Worm (Caenorhabditis elegans) whole organism, late embryonic: Measurements from ENCODE around the gene Y42A5A.3.

Experiments used
- ets-4 ChIP-seq: sonication (generic microtip); optimal IDR thresholded peaks from 2 replicates; lab custom pipeline; 2016; ENCODE audit warnings: missing genetic modification characterization, missing compliant biosample characterization
- fax-1 ChIP-seq: sonication (generic microtip); optimal IDR thresholded peaks from 2 replicates; lab custom pipeline; 2016; ENCODE audit warnings: missing genotype, missing genetic modification characterization, missing compliant biosample characterization
- hlh-8 ChIP-seq: sonication (generic microtip); optimal IDR thresholded peaks from 2 replicates; lab custom pipeline; 2016; ENCODE audit warnings: missing genotype, missing genetic modification characterization, missing compliant biosample characterization
- lin-11 ChIP-seq: fragments of 200-800 bp; sonication (Bioruptor generic); optimal IDR thresholded peaks from 2 replicates; lab custom pipeline; 2018; ENCODE audit warnings: mild to moderate bottlenecking, missing genetic modification characterization, missing compliant biosample characterization
- mec-3 ChIP-seq: sonication (generic microtip); optimal IDR thresholded peaks from 2 replicates; lab custom pipeline; 2016; ENCODE audit warnings: borderline replicate concordance, missing genetic modification characterization, missing compliant biosample characterization

- no peak for TF ChIP-seq lin-11 (tag; lab: Kevin White, UChicago)
- TF ChIP-seq fax-1 (tag; lab: Kevin White, UChicago), result no peak
- TF ChIP-seq hlh-8 (tag; lab: Kevin White, UChicago), result no peak
- no peak for TF ChIP-seq ets-4 (tag; lab: Kevin White, UChicago)
- no peak for TF ChIP-seq mec-3 (tag; lab: Kevin White, UChicago)
These were observed 32.7 kb downstream of the Y42A5A.3 start, which contains the start of gene T04C12.9 for ce11 chrV:11063115-11063514.
